Fruit fly (Drosophila melanogaster) whole organism, embryonic: ENCODE results near the gene Alp5.

ENCODE experiments used
- B-H1 ChIP-seq: fragments of 200-800 bp; sonication (Bioruptor generic); IDR thresholded peaks from 3 replicates; pipeline ENCODE4 v1.3.6; 2022; ENCODE audit warnings: missing biosample characterization, missing genetic modification characterization
- CG10267 ChIP-seq: fragments of 200-800 bp; sonication (Bioruptor generic); optimal IDR thresholded peaks from 2 replicates; lab custom pipeline; 2018; ENCODE audit warnings: missing biosample characterization, mild to moderate bottlenecking, missing genetic modification characterization, moderate library complexity
- CG12391 ChIP-seq: fragments of 200-800 bp; sonication (Bioruptor generic); optimal IDR thresholded peaks from 3 replicates; lab custom pipeline; 2018; ENCODE audit warnings: missing biosample characterization, mild to moderate bottlenecking, missing genetic modification characterization, moderate library complexity
- CG12942 ChIP-seq: fragments of 200-800 bp; sonication (Bioruptor generic); optimal IDR thresholded peaks from 3 replicates; lab custom pipeline; 2016; ENCODE audit warnings: missing biosample characterization, missing genetic modification characterization
- CG14441 ChIP-seq: fragments of 200-800 bp; sonication (Bioruptor generic); IDR thresholded peaks from 2 replicates; pipeline ENCODE4 v1.3.6; 2022; ENCODE audit warnings: missing biosample characterization, missing genetic modification characterization
- CG14965 ChIP-seq: fragments of 200-800 bp; sonication (Bioruptor generic); optimal IDR thresholded peaks from 2 replicates; lab custom pipeline; 2016; ENCODE audit warnings: missing biosample characterization, missing genetic modification characterization, borderline replicate concordance
- CG15011 ChIP-seq: fragments of 200-800 bp; sonication (Bioruptor generic); optimal IDR thresholded peaks from 3 replicates; lab custom pipeline; 2018; ENCODE audit warnings: missing biosample characterization, mild to moderate bottlenecking, missing genetic modification characterization
- CG17328 ChIP-seq: fragments of 200-800 bp; sonication (Bioruptor generic); IDR thresholded peaks from 2 replicates; pipeline ENCODE4 v1.3.6; 2022; ENCODE audit warnings: missing biosample characterization, missing genetic modification characterization
- CG2199 ChIP-seq: fragments of 200-800 bp; sonication (Bioruptor generic); IDR thresholded peaks from 3 replicates; pipeline ENCODE4 v1.3.6; 2022; ENCODE audit warnings: missing biosample characterization, missing genetic modification characterization
- CG2712 ChIP-seq: fragments of 200-800 bp; optimal IDR thresholded peaks from 3 replicates; lab custom pipeline; 2019; ENCODE audit warnings: missing biosample characterization, mild to moderate bottlenecking, missing genetic modification characterization, moderate library complexity
- CG3065 ChIP-seq: fragments of 200-800 bp; sonication (Bioruptor generic); optimal IDR thresholded peaks from 2 replicates; lab custom pipeline; 2016; ENCODE audit warnings: missing biosample characterization, missing genetic modification characterization
- CG3838 ChIP-seq: fragments of 200-800 bp; sonication (Bioruptor generic); optimal IDR thresholded peaks from 3 replicates; lab custom pipeline; 2016; ENCODE audit warnings: missing biosample characterization, missing genetic modification characterization
- CG4360 ChIP-seq: fragments of 200-800 bp; sonication (Bioruptor generic); IDR thresholded peaks from 2 replicates; pipeline ENCODE4 v1.3.6; 2022; ENCODE audit warnings: missing biosample characterization, missing genetic modification characterization
- CG5245 ChIP-seq: fragments of 200-800 bp; sonication (Bioruptor generic); optimal IDR thresholded peaks from 3 replicates; lab custom pipeline; 2016; ENCODE audit warnings: missing biosample characterization, missing genetic modification characterization
- CG6272 ChIP-seq: fragments of 200-800 bp; sonication (Bioruptor generic); IDR thresholded peaks from 2 replicates; pipeline ENCODE4 v1.3.6; 2022; ENCODE audit warnings: missing biosample characterization, missing genetic modification characterization
- CG6683 ChIP-seq: fragments of 200-800 bp; sonication (Bioruptor generic); optimal IDR thresholded peaks from 2 replicates; lab custom pipeline; 2017; ENCODE audit warnings: missing biosample characterization, mild to moderate bottlenecking, missing genetic modification characterization, missing genetic modification reagents
- CG8359 ChIP-seq: fragments of 200-800 bp; sonication (Bioruptor generic); optimal IDR thresholded peaks from 2 replicates; lab custom pipeline; 2017; ENCODE audit warnings: missing biosample characterization, mild to moderate bottlenecking, missing genetic modification characterization, borderline replicate concordance
- CG9609 ChIP-seq: fragments of 200-800 bp; sonication (Bioruptor generic); optimal IDR thresholded peaks from 3 replicates; lab custom pipeline; 2016; ENCODE audit warnings: missing biosample characterization, missing genetic modification characterization
- CG9876 ChIP-seq: fragments of 200-800 bp; sonication (Bioruptor generic); optimal IDR thresholded peaks from 2 replicates; lab custom pipeline; 2016; ENCODE audit warnings: missing biosample characterization, missing genetic modification characterization
- H15 ChIP-seq: fragments of 200-800 bp; sonication (Bioruptor generic); IDR thresholded peaks from 3 replicates; pipeline ENCODE4 v1.3.6; 2022; ENCODE audit warnings: missing biosample characterization, missing genetic modification characterization
- H2.0 ChIP-seq: fragments of 200-800 bp; sonication (Bioruptor generic); IDR thresholded peaks from 2 replicates; pipeline ENCODE4 v1.3.6; 2022; ENCODE audit warnings: missing biosample characterization, missing genetic modification characterization
- Hand ChIP-seq: fragments of 200-800 bp; sonication (Bioruptor generic); optimal IDR thresholded peaks from 2 replicates; lab custom pipeline; 2017; ENCODE audit warnings: mild to moderate bottlenecking, missing biosample characterization, missing genetic modification reagents, missing genetic modification characterization
- Hey ChIP-seq: fragments of 200-800 bp; sonication (Bioruptor generic); optimal IDR thresholded peaks from 3 replicates; lab custom pipeline; 2018; ENCODE audit warnings: missing biosample characterization, mild to moderate bottlenecking, missing genetic modification characterization
- Hr51 ChIP-seq, 2 experiments: fragments of 200-800 bp; sonication (Bioruptor generic); optimal IDR thresholded peaks; 2 replicates in 1 of 2; 3 replicates in 1 of 2; lab custom pipeline; 2016 to 2018; ENCODE audit warnings: missing biosample characterization in 2 of 2, missing genetic modification characterization in 2 of 2, mild to moderate bottlenecking in 1 of 2, moderate library complexity in 1 of 2
- Hr78 ChIP-seq, 2 experiments: fragments of 200-800 bp in 1 of 2; fragments of >200 bp in 1 of 2; sonication (Bioruptor generic) in 1 of 2; optimal IDR thresholded peaks; 2 replicates each; lab custom pipeline; 2017 to 2019; ENCODE audit warnings: missing biosample characterization in 2 of 2, missing genetic modification characterization in 2 of 2, mild to moderate bottlenecking in 1 of 2, moderate library complexity in 1 of 2
- Hsf ChIP-seq: fragments of 200-800 bp; sonication (Bioruptor generic); optimal IDR thresholded peaks from 3 replicates; lab custom pipeline; 2016; ENCODE audit warnings: missing biosample characterization, missing genetic modification characterization
- Neu2 ChIP-seq: fragments of 200-800 bp; sonication (Bioruptor generic); optimal IDR thresholded peaks from 3 replicates; lab custom pipeline; 2016; ENCODE audit warnings: missing biosample characterization, missing genetic modification characterization, borderline replicate concordance
- Rfx ChIP-seq: fragments of 200-800 bp; sonication (Bioruptor generic); IDR thresholded peaks from 2 replicates; pipeline ENCODE4 v1.3.6; 2022; ENCODE audit warnings: missing biosample characterization, missing genetic modification characterization
- Usf ChIP-seq: fragments of 200-800 bp; sonication (Bioruptor generic); optimal IDR thresholded peaks from 2 replicates; lab custom pipeline; 2017; ENCODE audit warnings: missing genotype, missing biosample characterization, missing genetic modification characterization
- ase ChIP-seq: fragments of 200-800 bp; sonication (Bioruptor generic); IDR thresholded peaks from 3 replicates; pipeline ENCODE4 v1.3.6; 2022; ENCODE audit warnings: missing biosample characterization, missing genetic modification characterization
- br ChIP-seq: fragments of >200 bp; optimal IDR thresholded peaks from 2 replicates; lab custom pipeline; 2017
- cg ChIP-seq: fragments of 200-800 bp; sonication (Bioruptor generic); optimal IDR thresholded peaks from 3 replicates; lab custom pipeline; 2019; ENCODE audit warnings: missing biosample characterization, mild to moderate bottlenecking, missing genetic modification characterization, moderate library complexity
- crc ChIP-seq: fragments of 200-800 bp; sonication (Bioruptor generic); optimal IDR thresholded peaks from 2 replicates; lab custom pipeline; 2016; ENCODE audit warnings: missing biosample characterization, missing genetic modification characterization
- en ChIP-seq: fragments of 200-800 bp; sonication (Bioruptor generic); optimal IDR thresholded peaks from 2 replicates; lab custom pipeline; 2016; ENCODE audit warnings: missing biosample characterization, missing genetic modification characterization
- eyg ChIP-seq: fragments of 200-800 bp; sonication (Bioruptor generic); optimal IDR thresholded peaks from 3 replicates; lab custom pipeline; 2016; ENCODE audit warnings: missing biosample characterization, missing genetic modification characterization
- gem ChIP-seq: fragments of 200-800 bp; sonication (Bioruptor generic); optimal IDR thresholded peaks from 2 replicates; lab custom pipeline; 2019; ENCODE audit warnings: missing biosample characterization, mild to moderate bottlenecking, missing genetic modification characterization, moderate library complexity
- grau ChIP-seq: fragments of 200-800 bp; optimal IDR thresholded peaks from 3 replicates; lab custom pipeline; 2019; ENCODE audit warnings: missing biosample characterization, mild to moderate bottlenecking, missing genetic modification characterization, moderate library complexity
- gro ChIP-seq: fragments of 200-800 bp; sonication (Bioruptor generic); optimal IDR thresholded peaks from 2 replicates; lab custom pipeline; 2016; ENCODE audit warnings: missing biosample characterization, missing genetic modification characterization
- kah ChIP-seq: fragments of 200-800 bp; sonication (Bioruptor generic); optimal IDR thresholded peaks from 2 replicates; lab custom pipeline; 2018; ENCODE audit warnings: missing biosample characterization, mild to moderate bottlenecking, missing genetic modification characterization
- lab ChIP-seq: fragments of 200-800 bp; sonication (Bioruptor generic); optimal IDR thresholded peaks from 3 replicates; lab custom pipeline; 2017; ENCODE audit warnings: missing biosample characterization, missing genetic modification characterization, mild to moderate bottlenecking, moderate library complexity, missing genetic modification reagents
- lilli ChIP-seq: fragments of 200-800 bp; sonication (Bioruptor generic); optimal IDR thresholded peaks from 3 replicates; lab custom pipeline; 2016; ENCODE audit warnings: missing biosample characterization, missing genetic modification characterization
- org-1 ChIP-seq: fragments of 200-800 bp; sonication (Bioruptor generic); optimal IDR thresholded peaks from 2 replicates; lab custom pipeline; 2017; ENCODE audit warnings: missing biosample characterization, missing genetic modification characterization
- pita ChIP-seq: fragments of 200-800 bp; sonication (Bioruptor generic); optimal IDR thresholded peaks from 2 replicates; lab custom pipeline; 2017; ENCODE audit warnings: missing biosample characterization, mild to moderate bottlenecking, missing genetic modification characterization
- pnt ChIP-seq: fragments of 200-800 bp; sonication (Bioruptor generic); optimal IDR thresholded peaks from 3 replicates; lab custom pipeline; 2016; ENCODE audit warnings: missing biosample characterization, missing genetic modification characterization
- pros ChIP-seq: fragments of 200-800 bp; sonication (Bioruptor generic); optimal IDR thresholded peaks from 3 replicates; lab custom pipeline; 2019; ENCODE audit warnings: missing biosample characterization, mild to moderate bottlenecking, missing genetic modification characterization, moderate library complexity
- sens ChIP-seq: fragments of 200-800 bp; sonication (Bioruptor generic); peaks from one replicate; lab custom pipeline; 2016; ENCODE audit warnings: missing biosample characterization, missing genetic modification characterization
- sens-2 ChIP-seq: fragments of 200-800 bp; sonication (Bioruptor generic); IDR thresholded peaks from 2 replicates; pipeline ENCODE4 v1.3.6; 2022; ENCODE audit warnings: missing biosample characterization, missing genetic modification characterization
- stwl ChIP-seq: fragments of 200-800 bp; sonication (Bioruptor generic); optimal IDR thresholded peaks from 3 replicates; lab custom pipeline; 2018; ENCODE audit warnings: missing biosample characterization, mild to moderate bottlenecking, missing genetic modification characterization, moderate library complexity
- tll ChIP-seq, 2 experiments: fragments of 200-800 bp in 1 of 2; fragments of >200 bp in 1 of 2; sonication (Bioruptor generic) in 1 of 2; optimal IDR thresholded peaks; 2 replicates each; lab custom pipeline; 2017 to 2019; ENCODE audit warnings: missing biosample characterization in 2 of 2, missing genetic modification characterization in 2 of 2, mild to moderate bottlenecking in 1 of 2, moderate library complexity in 1 of 2
- z ChIP-seq: fragments of 200-800 bp; sonication (Bioruptor generic); IDR thresholded peaks from 3 replicates; pipeline ENCODE4 v1.3.6; 2022; ENCODE audit warnings: missing biosample characterization, missing genetic modification characterization
- zfh2 ChIP-seq: fragments of 200-800 bp; sonication (Bioruptor generic); optimal IDR thresholded peaks from 2 replicates; lab custom pipeline; 2016; ENCODE audit warnings: missing biosample characterization, missing genetic modification characterization

Gene Alp5

DNA sequence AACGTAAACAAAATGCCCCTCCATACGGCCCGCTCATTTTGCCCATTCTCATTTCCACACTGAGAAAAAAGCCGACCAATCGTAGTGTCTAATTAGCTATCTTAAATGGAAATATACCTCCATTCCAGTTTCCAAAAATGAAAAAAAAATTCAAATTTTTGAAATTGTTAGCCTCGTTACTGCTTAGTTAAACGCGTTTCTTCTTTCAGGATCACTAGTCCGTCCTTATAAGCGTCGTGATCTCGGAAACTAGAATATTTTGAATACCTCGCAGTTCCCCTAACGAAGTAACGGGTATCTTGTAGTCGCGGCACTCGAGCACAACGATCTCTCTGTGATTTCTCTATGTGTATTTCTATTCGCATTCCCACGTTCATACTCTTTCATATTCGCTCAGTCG, 17.1 kb downstream of the Alp5 start (continued):
- TF ChIP-seq grau (tag; lab: Kevin White, UChicago), result peak; percentile 65
- no peak for TF ChIP-seq CG3065 (GFP tag; lab: Kevin White, UChicago)
- no peak for TF ChIP-seq CG3838 (GFP tag; lab: Kevin White, UChicago)
- TF ChIP-seq gem (tag; lab: Kevin White, UChicago), result peak; percentile 74
- TF ChIP-seq H15 (GFP tag; lab: Robert Waterston, UW), result no peak
- TF ChIP-seq crc, result peak; percentile 23
- TF ChIP-seq CG2712, result peak; percentile 57
- no peak for TF ChIP-seq H2.0 (GFP tag; lab: Robert Waterston, UW)
- no peak for TF ChIP-seq eyg (GFP tag; lab: Kevin White, UChicago)
- TF ChIP-seq cg (GFP tag; lab: Kevin White, UChicago), result no peak
- no peak for TF ChIP-seq z
- no peak for TF ChIP-seq br (lab: Kevin White, UChicago)
- no peak for TF ChIP-seq ase (GFP tag; lab: Robert Waterston, UW)
- no peak for TF ChIP-seq CG6272 (GFP tag; lab: Robert Waterston, UW)
- TF ChIP-seq Hey, result no peak
- no peak for TF ChIP-seq CG14965 (GFP tag; lab: Kevin White, UChicago)
- no peak for TF ChIP-seq stwl (tag; lab: Kevin White, UChicago)
- TF ChIP-seq Rfx (GFP tag; lab: Robert Waterston, UW), result peak; percentile 65; the same call in 1 of the 2 replicates
- TF ChIP-seq CG6683 (GFP tag; lab: Kevin White, UChicago), result no peak
- no peak for TF ChIP-seq Neu2
- peak; percentile 43 for TF ChIP-seq Hsf
- TF ChIP-seq pros (GFP tag; lab: Kevin White, UChicago), result no peak
- TF ChIP-seq CG15011 (GFP tag; lab: Kevin White, UChicago), result peak; percentile 34
- TF ChIP-seq CG8359 (GFP tag; lab: Kevin White, UChicago), result no peak
- no peak for TF ChIP-seq kah (GFP tag; lab: Kevin White, UChicago)
- no peak for TF ChIP-seq pita (GFP tag; lab: Kevin White, UChicago)
- peak; percentile 39 for TF ChIP-seq org-1 (GFP tag; lab: Kevin White, UChicago)
- peak; percentile 2 for TF ChIP-seq CG12942 (GFP tag; lab: Kevin White, UChicago)
- TF ChIP-seq sens (GFP tag; lab: Kevin White, UChicago), result peak; percentile 85
- TF ChIP-seq CG10267 (tag; lab: Kevin White, UChicago), result peak; percentile 29
- peak; percentile 31 for TF ChIP-seq CG9876
- no peak for TF ChIP-seq tll (GFP tag; optimal IDR thresholded peaks at IDR 0.05; lab: Kevin White, UChicago)
- TF ChIP-seq Hr51 (GFP tag; optimal IDR thresholded peaks at IDR 0.05; lab: Kevin White, UChicago), result peak in 1 of 2 experiments; percentile 74
- TF ChIP-seq Hr78 (GFP tag; optimal IDR thresholded peaks at IDR 0.05; lab: Kevin White, UChicago), result no peak
- peak; percentile 36 for TF ChIP-seq gro (GFP tag; lab: Kevin White, UChicago)
- TF ChIP-seq CG14441, result peak; percentile 51
- no peak for TF ChIP-seq Usf (GFP tag; lab: Kevin White, UChicago)
- 0 out of 3 replicates have a peak, but pooled peaks have one; percentile 29 for TF ChIP-seq B-H1 (GFP tag; lab: Robert Waterston, UW)
- TF ChIP-seq CG4360 (GFP tag; lab: Robert Waterston, UW), result 0 out of 2 replicates have a peak, but pooled peaks have one; percentile 13
- TF ChIP-seq lilli (GFP tag; lab: Kevin White, UChicago), result peak; percentile 47
- peak; percentile 61 for TF ChIP-seq zfh2 (GFP tag; lab: Kevin White, UChicago)
- no peak for TF ChIP-seq sens-2
- TF ChIP-seq CG17328, result no peak
- no peak for TF ChIP-seq CG2199 (GFP tag; lab: Robert Waterston, UW)
- peak; percentile 43 for TF ChIP-seq pnt
- TF ChIP-seq Hand (GFP tag; lab: Kevin White, UChicago), result no peak
- TF ChIP-seq CG12391 (tag; lab: Kevin White, UChicago), result peak; percentile 39
- TF ChIP-seq CG9609, result peak; percentile 37
- no peak for TF ChIP-seq en (GFP tag; lab: Kevin White, UChicago)
- no peak for TF ChIP-seq CG5245 (GFP tag; lab: Kevin White, UChicago)
- TF ChIP-seq lab (GFP tag; lab: Kevin White, UChicago), result peak; percentile 74
